Fruit fly (Drosophila melanogaster) whole organism, embryonic: ENCODE results near the gene CG6106.

Source experiments
- Antp ChIP-seq: fragments of 200-800 bp; sonication (Bioruptor generic); optimal IDR thresholded peaks from 3 replicates; lab custom pipeline; 2016; ENCODE audit warnings: missing biosample characterization, missing genetic modification characterization
- B-H2 ChIP-seq: fragments of 200-800 bp; sonication (Bioruptor generic); optimal IDR thresholded peaks from 2 replicates; lab custom pipeline; 2018; ENCODE audit warnings: missing biosample characterization, mild to moderate bottlenecking, missing genetic modification characterization
- BtbVII ChIP-seq: fragments of 200-800 bp; sonication (Bioruptor generic); optimal IDR thresholded peaks from 3 replicates; lab custom pipeline; 2017; ENCODE audit warnings: missing biosample characterization, mild to moderate bottlenecking, missing genetic modification characterization
- CG10959 ChIP-seq: fragments of 200-800 bp; sonication (Bioruptor generic); IDR thresholded peaks from 2 replicates; pipeline ENCODE4 v1.3.6; 2022; ENCODE audit warnings: missing biosample characterization, missing genetic modification characterization
- CG11093 ChIP-seq: fragments of 200-800 bp; sonication (Bioruptor generic); IDR thresholded peaks from 3 replicates; pipeline ENCODE4 v1.3.6; 2022; ENCODE audit warnings: missing biosample characterization, missing genetic modification characterization
- CG12104 ChIP-seq: fragments of 200-800 bp; sonication (Bioruptor generic); optimal IDR thresholded peaks from 3 replicates; lab custom pipeline; 2016; ENCODE audit warnings: missing biosample characterization, missing genetic modification characterization
- CG12219 ChIP-seq: fragments of 200-800 bp; sonication (Bioruptor generic); optimal IDR thresholded peaks from 3 replicates; lab custom pipeline; 2018; ENCODE audit warnings: missing biosample characterization, mild to moderate bottlenecking, missing genetic modification characterization
- CG12942 ChIP-seq: fragments of 200-800 bp; sonication (Bioruptor generic); optimal IDR thresholded peaks from 3 replicates; lab custom pipeline; 2016; ENCODE audit warnings: missing biosample characterization, missing genetic modification characterization
- CG13123 ChIP-seq: fragments of 200-800 bp; sonication (Bioruptor generic); optimal IDR thresholded peaks from 2 replicates; lab custom pipeline; 2016; ENCODE audit warnings: missing biosample characterization, missing genetic modification characterization
- CG13775 ChIP-seq: fragments of 200-800 bp; sonication (Bioruptor generic); optimal IDR thresholded peaks from 3 replicates; lab custom pipeline; 2017; ENCODE audit warnings: missing biosample characterization, mild to moderate bottlenecking, missing genetic modification characterization
- CG15696 ChIP-seq: fragments of 200-800 bp; sonication (Bioruptor generic); optimal IDR thresholded peaks from 2 replicates; lab custom pipeline; 2019; ENCODE audit warnings: missing biosample characterization, mild to moderate bottlenecking, missing genetic modification characterization, moderate library complexity
- CG16813 ChIP-seq: fragments of 200-800 bp; sonication (Bioruptor generic); IDR thresholded peaks from 3 replicates; pipeline ENCODE4 v1.3.6; 2022; ENCODE audit warnings: missing biosample characterization, missing genetic modification characterization; ENCODE audit not compliant: partially characterized antibody
- CG16815 ChIP-seq: fragments of 200-800 bp; sonication (Bioruptor generic); optimal IDR thresholded peaks from 3 replicates; lab custom pipeline; 2017; ENCODE audit warnings: missing biosample characterization, mild to moderate bottlenecking, missing genetic modification characterization
- CG31224 ChIP-seq: fragments of 200-800 bp; sonication (Bioruptor generic); IDR thresholded peaks from 2 replicates; pipeline ENCODE4 v1.3.6; 2022; ENCODE audit warnings: missing biosample characterization, missing genetic modification characterization
- CG31365 ChIP-seq: fragments of 200-800 bp; sonication (Bioruptor generic); optimal IDR thresholded peaks from 2 replicates; lab custom pipeline; 2018; ENCODE audit warnings: missing biosample characterization, mild to moderate bottlenecking, missing genetic modification characterization
- CG31388 ChIP-seq: fragments of 200-800 bp; sonication (Bioruptor generic); optimal IDR thresholded peaks from 2 replicates; lab custom pipeline; 2016; ENCODE audit warnings: missing biosample characterization, missing genetic modification characterization
- CG33557 ChIP-seq: fragments of 200-800 bp; sonication (Bioruptor generic); optimal IDR thresholded peaks from 2 replicates; lab custom pipeline; 2019; ENCODE audit warnings: missing biosample characterization, mild to moderate bottlenecking, missing genetic modification characterization, moderate library complexity
- CG3838 ChIP-seq: fragments of 200-800 bp; sonication (Bioruptor generic); optimal IDR thresholded peaks from 3 replicates; lab custom pipeline; 2016; ENCODE audit warnings: missing biosample characterization, missing genetic modification characterization
- CG4424 ChIP-seq: fragments of 200-800 bp; sonication (Bioruptor generic); optimal IDR thresholded peaks from 3 replicates; lab custom pipeline; 2016; ENCODE audit warnings: missing biosample characterization, missing genetic modification characterization
- CG5180 ChIP-seq: fragments of 200-800 bp; sonication (Bioruptor generic); optimal IDR thresholded peaks from 3 replicates; lab custom pipeline; 2017; ENCODE audit warnings: missing biosample characterization, missing genetic modification characterization, mild to moderate bottlenecking, moderate library complexity, missing genetic modification reagents
- CG7987 ChIP-seq: fragments of 200-800 bp; sonication (Bioruptor generic); optimal IDR thresholded peaks from 2 replicates; lab custom pipeline; 2018; ENCODE audit warnings: missing biosample characterization, mild to moderate bottlenecking, missing genetic modification characterization, moderate library complexity
- CG8359 ChIP-seq: fragments of 200-800 bp; sonication (Bioruptor generic); optimal IDR thresholded peaks from 2 replicates; lab custom pipeline; 2017; ENCODE audit warnings: missing biosample characterization, mild to moderate bottlenecking, missing genetic modification characterization, borderline replicate concordance
- CG9797 ChIP-seq: fragments of 200-800 bp; sonication (Bioruptor generic); optimal IDR thresholded peaks from 3 replicates; lab custom pipeline; 2018; ENCODE audit warnings: missing biosample characterization, mild to moderate bottlenecking, missing genetic modification characterization
- Doc2 ChIP-seq: fragments of 200-800 bp; sonication (Bioruptor generic); IDR thresholded peaks from 2 replicates; pipeline ENCODE4 v1.3.6; 2022; ENCODE audit warnings: missing biosample characterization, missing genetic modification characterization
- Fer2 ChIP-seq: fragments of 200-800 bp; sonication (Bioruptor generic); optimal IDR thresholded peaks from 2 replicates; lab custom pipeline; 2018; ENCODE audit warnings: missing biosample characterization, mild to moderate bottlenecking, missing genetic modification characterization, moderate library complexity
- Hand ChIP-seq: fragments of 200-800 bp; sonication (Bioruptor generic); optimal IDR thresholded peaks from 2 replicates; lab custom pipeline; 2017; ENCODE audit warnings: mild to moderate bottlenecking, missing biosample characterization, missing genetic modification reagents, missing genetic modification characterization
- Nf-YB ChIP-seq: fragments of 200-800 bp; sonication (Bioruptor generic); optimal IDR thresholded peaks from 3 replicates; lab custom pipeline; 2019; ENCODE audit warnings: missing biosample characterization, mild to moderate bottlenecking, missing genetic modification characterization, moderate library complexity
- Opbp ChIP-seq: fragments of 200-800 bp; sonication (Bioruptor generic); IDR thresholded peaks from 3 replicates; pipeline ENCODE4 v1.3.6; 2022; ENCODE audit warnings: missing biosample characterization, missing genetic modification characterization; ENCODE audit not compliant: partially characterized antibody
- Sry-δ ChIP-seq: fragments of 200-800 bp; sonication (Bioruptor generic); optimal IDR thresholded peaks from 2 replicates; lab custom pipeline; 2016; ENCODE audit warnings: missing biosample characterization, missing genetic modification characterization
- Taf1 ChIP-seq: fragments of 200-800 bp; sonication (Bioruptor generic); IDR thresholded peaks from 2 replicates; pipeline ENCODE4 v1.3.6; 2022; ENCODE audit warnings: missing biosample characterization, missing genetic modification characterization
- Trl ChIP-seq, 3 experiments: fragments of >200 bp in 2 of 3; fragments of 200-800 bp in 1 of 3; sonication (Bioruptor generic) in 1 of 3; optimal IDR thresholded peaks; 2 replicates in 1 of 3; 3 replicates in 2 of 3; lab custom pipeline; 2016 to 2017; ENCODE audit warnings: missing biosample characterization in 1 of 3, missing genetic modification characterization in 1 of 3
- ac ChIP-seq: fragments of 200-800 bp; sonication (Bioruptor generic); optimal IDR thresholded peaks from 3 replicates; lab custom pipeline; 2017; ENCODE audit warnings: missing biosample characterization, mild to moderate bottlenecking, missing genetic modification characterization
- ap ChIP-seq: fragments of 200-800 bp; sonication (Bioruptor generic); IDR thresholded peaks from 2 replicates; pipeline ENCODE4 v1.3.6; 2022; ENCODE audit warnings: missing biosample characterization, missing genetic modification characterization
- ara ChIP-seq: fragments of 200-800 bp; sonication (Bioruptor generic); IDR thresholded peaks from 2 replicates; pipeline ENCODE4 v1.3.6; 2022; ENCODE audit warnings: missing biosample characterization, missing genetic modification characterization
- bcd ChIP-seq: fragments of 200-800 bp; sonication (Bioruptor generic); optimal IDR thresholded peaks from 2 replicates; lab custom pipeline; 2017; ENCODE audit warnings: missing biosample characterization, mild to moderate bottlenecking, missing genetic modification characterization
- croc ChIP-seq: fragments of 200-800 bp; sonication (Bioruptor generic); conservative IDR thresholded peaks from 3 replicates; pipeline ENCODE4 v1.3.6; 2022; ENCODE audit warnings: missing biosample characterization, missing genetic modification characterization
- exex ChIP-seq: fragments of 200-800 bp; sonication (Bioruptor generic); optimal IDR thresholded peaks from 4 replicates; lab custom pipeline; 2018; ENCODE audit warnings: missing biosample characterization, mild to moderate bottlenecking, missing genetic modification characterization, moderate library complexity
- fd3F ChIP-seq: fragments of 200-800 bp; sonication (Bioruptor generic); optimal IDR thresholded peaks from 2 replicates; lab custom pipeline; 2018; ENCODE audit warnings: missing biosample characterization, mild to moderate bottlenecking, missing genetic modification characterization, moderate library complexity
- gt ChIP-seq: fragments of 200-800 bp; sonication (Bioruptor generic); IDR thresholded peaks from 2 replicates; pipeline ENCODE4 v1.3.6; 2022; ENCODE audit warnings: missing biosample characterization, missing genetic modification characterization
- ind ChIP-seq: fragments of 200-800 bp; sonication (Bioruptor generic); optimal IDR thresholded peaks from 3 replicates; lab custom pipeline; 2016; ENCODE audit warnings: missing biosample characterization, missing genetic modification characterization
- inv ChIP-seq: fragments of 200-800 bp; sonication (Bioruptor generic); IDR thresholded peaks from 2 replicates; pipeline ENCODE4 v1.3.6; 2022; ENCODE audit warnings: missing biosample characterization, missing genetic modification characterization; ENCODE audit not compliant: partially characterized antibody
- kah ChIP-seq: fragments of 200-800 bp; sonication (Bioruptor generic); optimal IDR thresholded peaks from 2 replicates; lab custom pipeline; 2018; ENCODE audit warnings: missing biosample characterization, mild to moderate bottlenecking, missing genetic modification characterization
- lilli ChIP-seq: fragments of 200-800 bp; sonication (Bioruptor generic); optimal IDR thresholded peaks from 3 replicates; lab custom pipeline; 2016; ENCODE audit warnings: missing biosample characterization, missing genetic modification characterization
- sna ChIP-seq: fragments of 200-800 bp; sonication (Bioruptor generic); IDR thresholded peaks from 2 replicates; pipeline ENCODE4 v1.3.6; 2022; ENCODE audit warnings: missing biosample characterization, missing genetic modification characterization; ENCODE audit not compliant: partially characterized antibody
- sug ChIP-seq: fragments of 200-800 bp; optimal IDR thresholded peaks from 2 replicates; lab custom pipeline; 2019; ENCODE audit warnings: missing biosample characterization, mild to moderate bottlenecking, missing genetic modification characterization, moderate library complexity
- tna ChIP-seq: fragments of 200-800 bp; sonication (Bioruptor generic); IDR thresholded peaks from 2 replicates; pipeline ENCODE4 v1.3.6; 2022; ENCODE audit warnings: missing biosample characterization, missing genetic modification characterization; ENCODE audit not compliant: partially characterized antibody
- vnd ChIP-seq: fragments of 200-800 bp; sonication (Bioruptor generic); IDR thresholded peaks from 3 replicates; pipeline ENCODE4 v1.3.6; 2022; ENCODE audit warnings: missing biosample characterization, missing genetic modification characterization; ENCODE audit not compliant: partially characterized antibody
- yki ChIP-seq: fragments of >200 bp; optimal IDR thresholded peaks from 3 replicates; lab custom pipeline; 2018

Gene CG6106

DNA sequence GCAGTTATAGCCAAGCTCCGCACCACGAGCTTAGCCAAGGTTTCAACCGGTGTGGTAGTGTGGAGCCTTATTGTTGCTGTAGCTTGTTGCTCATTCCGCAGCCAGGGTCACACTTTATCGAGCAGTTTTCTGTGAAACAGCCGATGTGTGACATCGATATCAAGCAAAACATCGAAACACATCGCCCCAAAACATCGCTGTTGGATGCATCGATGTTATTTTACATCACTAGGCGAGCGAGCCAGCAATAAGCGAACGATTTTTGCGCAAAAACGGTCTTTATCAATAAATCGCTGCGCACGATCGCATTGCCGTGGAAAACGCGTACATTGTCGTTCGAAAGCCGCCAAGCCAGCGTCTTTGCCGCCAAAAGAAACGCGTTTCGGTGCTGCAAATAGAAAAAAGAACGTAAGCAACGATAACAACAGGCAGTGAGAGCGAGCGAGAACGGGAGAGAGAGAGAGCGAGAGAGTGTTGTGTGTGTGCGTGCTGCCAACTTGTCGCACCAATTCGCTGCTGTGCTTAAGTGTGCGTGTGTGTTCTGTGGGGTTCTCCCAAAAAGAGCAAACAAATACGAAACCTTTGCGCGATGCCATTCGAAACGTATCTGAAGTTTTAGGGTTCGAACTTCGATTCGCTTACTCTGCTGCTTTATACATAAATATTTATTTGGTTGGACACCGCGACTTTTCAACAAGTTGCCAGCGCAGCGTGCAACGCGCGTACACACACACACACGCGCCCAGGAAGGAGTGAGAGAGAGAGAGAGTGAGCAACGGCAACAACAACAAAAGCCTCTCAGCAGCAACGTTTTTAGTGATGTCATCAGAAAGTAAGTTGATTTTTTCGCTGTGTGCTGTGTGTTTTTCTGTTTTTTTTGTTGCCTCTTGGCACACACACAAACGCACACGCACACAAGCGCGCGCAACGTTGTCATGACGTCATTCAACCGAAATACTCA, 12.4 kb downstream of the CG6106 start (continued):
- no peak for TF ChIP-seq Nf-YB
- TF ChIP-seq CG3838 (GFP tag; lab: Kevin White, UChicago) = no peak
- peak; percentile 4 for TF ChIP-seq sug
- no peak for TF ChIP-seq CG16815
- TF ChIP-seq Fer2 = no peak
- TF ChIP-seq CG10959 (GFP tag; lab: Robert Waterston, UW) = no peak
- TF ChIP-seq sna (GFP tag; lab: Robert Waterston, UW) = peak; percentile 98
- no peak for TF ChIP-seq ara (GFP tag; lab: Robert Waterston, UW)
- TF ChIP-seq Antp (GFP tag; lab: Kevin White, UChicago) = peak; percentile 16
- TF ChIP-seq CG15696 (tag; lab: Kevin White, UChicago) = peak; percentile 14
- TF ChIP-seq CG31388 (GFP tag; lab: Kevin White, UChicago) = no peak
- no peak for TF ChIP-seq CG7987 (GFP tag; lab: Kevin White, UChicago)
- TF ChIP-seq CG11093 (GFP tag; lab: Robert Waterston, UW) = no peak
- TF ChIP-seq lilli (GFP tag; lab: Kevin White, UChicago) = peak; percentile 6
- peak; percentile 99 for TF ChIP-seq CG16813 (GFP tag; lab: Robert Waterston, UW)
- peak; percentile 23 for TF ChIP-seq ind (GFP tag; lab: Kevin White, UChicago)
- TF ChIP-seq CG13775 (GFP tag; lab: Kevin White, UChicago) = peak; percentile 9
- peak; percentile 16 for TF ChIP-seq B-H2 (GFP tag; lab: Kevin White, UChicago)
- TF ChIP-seq CG33557 (GFP tag; lab: Kevin White, UChicago) = no peak
- no peak for TF ChIP-seq CG13123 (GFP tag; lab: Kevin White, UChicago)
- TF ChIP-seq CG12104 = no peak
- no peak for TF ChIP-seq ap (GFP tag; lab: Robert Waterston, UW)
- TF ChIP-seq kah (GFP tag; lab: Kevin White, UChicago) = peak; percentile 41
- TF ChIP-seq Opbp = peak; percentile 99
- peak; percentile 99 for TF ChIP-seq Sry-δ (GFP tag; lab: Kevin White, UChicago)
- no peak for TF ChIP-seq croc (GFP tag; lab: Robert Waterston, UW)
- TF ChIP-seq ac = no peak
- TF ChIP-seq Trl (optimal IDR thresholded peaks at IDR 0.05; lab: Kevin White, UChicago) = peak; percentile 74 to 93
- peak; percentile 10 for TF ChIP-seq Trl (GFP tag; optimal IDR thresholded peaks at IDR 0.05; lab: Kevin White, UChicago)
- peak; percentile 97 for TF ChIP-seq tna
- TF ChIP-seq CG12942 (GFP tag; lab: Kevin White, UChicago) = no peak
- TF ChIP-seq Hand (GFP tag; lab: Kevin White, UChicago) = peak; percentile 45
- TF ChIP-seq vnd (GFP tag; lab: Robert Waterston, UW) = peak; percentile 97
- TF ChIP-seq exex (tag; lab: Kevin White, UChicago) = no peak
- no peak for TF ChIP-seq CG31365 (tag; lab: Kevin White, UChicago)
- TF ChIP-seq bcd (GFP tag; lab: Kevin White, UChicago) = peak; percentile 19
- no peak for TF ChIP-seq CG8359
- peak; percentile 93 for TF ChIP-seq CG9797
- no peak for TF ChIP-seq fd3F (GFP tag; lab: Kevin White, UChicago)
- peak; percentile 99 for TF ChIP-seq inv (GFP tag; lab: Robert Waterston, UW)
- peak; percentile 68 for TF ChIP-seq BtbVII (GFP tag; lab: Kevin White, UChicago)
- no peak for TF ChIP-seq Doc2 (GFP tag; lab: Robert Waterston, UW)
- TF ChIP-seq gt (GFP tag; lab: Robert Waterston, UW) = no peak
- TF ChIP-seq CG4424 (GFP tag; lab: Kevin White, UChicago) = no peak
- TF ChIP-seq yki (lab: Kevin White, UChicago) = peak; percentile 26
- no peak for TF ChIP-seq CG12219
- no peak for TF ChIP-seq CG31224 (GFP tag; lab: Robert Waterston, UW)
- TF ChIP-seq Taf1 (GFP tag; lab: Robert Waterston, UW) = no peak
- TF ChIP-seq CG5180 = peak; percentile 80
